Fruit fly (Drosophila melanogaster) whole organism, wandering third instar larva: ENCODE measurements around the gene CG10907.

Experiments
- Hnf4 ChIP-seq: fragments of 200-800 bp; sonication (Bioruptor generic); optimal IDR thresholded peaks from 2 replicates; lab custom pipeline; 2016; ENCODE audit warnings: missing biosample characterization, mild to moderate bottlenecking, missing genetic modification characterization
- Hr78 ChIP-seq: fragments of >200 bp; optimal IDR thresholded peaks from 2 replicates; lab custom pipeline; 2017; ENCODE audit warnings: missing biosample characterization, missing genetic modification characterization
- brk ChIP-seq: fragments of 200-800 bp; sonication (Bioruptor generic); optimal IDR thresholded peaks from 2 replicates; lab custom pipeline; 2016; ENCODE audit warnings: missing biosample characterization, mild to moderate bottlenecking, missing genetic modification characterization
- h ChIP-seq: fragments of 200-800 bp; sonication (Bioruptor generic); optimal IDR thresholded peaks from 3 replicates; lab custom pipeline; 2016; ENCODE audit warnings: missing biosample characterization, mild to moderate bottlenecking, missing genetic modification characterization
- lola ChIP-seq: fragments of >200 bp; optimal IDR thresholded peaks from 2 replicates; lab custom pipeline; 2017; ENCODE audit warnings: missing biosample characterization, missing genetic modification characterization

DNA sequence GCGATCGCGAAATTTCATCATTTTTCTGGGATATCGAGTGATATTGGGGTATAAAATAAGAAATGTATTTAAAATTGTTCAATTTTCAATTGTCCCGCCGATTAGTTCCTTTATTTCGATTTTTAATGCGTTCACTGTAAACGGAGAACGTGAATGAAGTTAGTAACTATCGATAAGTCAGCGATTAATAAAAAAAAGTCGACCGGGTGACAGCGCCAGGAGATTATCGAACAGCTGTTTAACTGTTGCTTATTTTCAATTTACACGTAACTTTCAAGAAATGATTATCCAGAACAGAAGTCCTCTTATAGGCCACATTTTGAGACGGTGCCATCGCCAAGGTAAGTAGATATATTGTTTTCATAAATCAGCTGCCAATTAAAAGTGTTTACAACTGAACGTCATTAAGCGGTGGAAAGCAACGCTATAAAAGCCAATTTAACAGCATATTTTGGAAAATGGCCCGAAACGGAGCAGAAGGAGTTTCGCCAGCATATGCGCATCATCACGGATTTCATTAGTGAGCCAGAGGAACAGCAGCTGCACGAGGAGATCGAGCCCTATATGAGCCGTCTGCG lies 22.0 kb downstream of the CG10907 start, which contains the start of gene CG14130:
- TF ChIP-seq Hr78 (GFP tag; lab: Kevin White, UChicago) (no peak), brk (GFP tag; lab: Kevin White, UChicago) (no peak), Hnf4 (GFP tag; lab: Kevin White, UChicago) (no peak), lola (no peak), h (GFP tag; lab: Kevin White, UChicago) (no peak)
